Worm (Caenorhabditis elegans) whole organism, L4 larva: ENCODE results near the gene npr-5.
A peak's percentile ranks its signal among the peaks of the same experiment; 100 is the strongest.

Experiments
- F49E8.2 ChIP-seq: sonication (generic microtip); optimal IDR thresholded peaks from 2 replicates; lab custom pipeline; 2016; ENCODE audit warnings: missing compliant biosample characterization, mild to moderate bottlenecking, missing genetic modification characterization, borderline replicate concordance
- ZK337.2 ChIP-seq: fragments of 200-800 bp; sonication (Bioruptor generic); IDR thresholded peaks from 2 replicates; pipeline ENCODE4 v1.3.6; 2022; ENCODE audit warnings: missing genetic modification reagents, missing genetic modification characterization, missing compliant biosample characterization
- ZK546.5 ChIP-seq, 2 experiments: sonication (generic microtip); optimal IDR thresholded peaks; 2 replicates each; lab custom pipeline; 2017; ENCODE audit warnings: missing biosample characterization in 2 of 2, missing genetic modification characterization in 2 of 2
- ceh-28 ChIP-seq: fragments of 150-350 bp; optimal IDR thresholded peaks from 2 replicates; lab custom pipeline; 2014; ENCODE audit warnings: missing biosample characterization, missing genetic modification reagents, missing genetic modification characterization
- daf-8 ChIP-seq: fragments of 200-800 bp; sonication (Bioruptor generic); IDR thresholded peaks from 2 replicates; pipeline ENCODE4 v1.3.6; 2022; ENCODE audit warnings: missing genetic modification characterization, missing compliant biosample characterization
- dmd-9 ChIP-seq: fragments of 200-800 bp; sonication (Bioruptor generic); IDR thresholded peaks from 2 replicates; pipeline ENCODE4 v1.3.6; 2022; ENCODE audit warnings: missing genetic modification reagents, missing genetic modification characterization, missing compliant biosample characterization
- fkh-10 ChIP-seq: fragments of 150-350 bp; optimal IDR thresholded peaks from 2 replicates; lab custom pipeline; 2014; ENCODE audit warnings: missing biosample characterization, missing genetic modification reagents, missing genetic modification characterization
- hlh-11 ChIP-seq: fragments of 200-800 bp; sonication (Bioruptor generic); optimal IDR thresholded peaks from 2 replicates; lab custom pipeline; 2018; ENCODE audit warnings: mild to moderate bottlenecking, missing genetic modification characterization, missing compliant biosample characterization
- lim-7 ChIP-seq: fragments of 200-800 bp; sonication (Bioruptor generic); IDR thresholded peaks from 2 replicates; pipeline ENCODE4 v1.3.6; 2022; ENCODE audit warnings: missing genetic modification characterization, missing compliant biosample characterization
- nhr-11 ChIP-seq: fragments of 150-350 bp; optimal IDR thresholded peaks from 2 replicates; lab custom pipeline; 2014; ENCODE audit warnings: missing biosample characterization, missing genetic modification characterization
- pha-4 ChIP-seq, 2 experiments: fragments of 150-350 bp in 1 of 2; fragments of 200-800 bp in 1 of 2; sonication (Bioruptor generic) in 1 of 2; IDR thresholded peaks in 1 of 2; optimal IDR thresholded peaks in 1 of 2; 2 replicates each; pipeline versions ENCODE4 v1.3.6 to Lab custom; 2014 to 2022; ENCODE audit warnings: missing genetic modification characterization in 2 of 2, missing genetic modification reagents in 2 of 2, missing biosample characterization in 1 of 2, missing compliant biosample characterization in 1 of 2
- pqm-1 ChIP-seq: sonication (generic microtip); optimal IDR thresholded peaks from 2 replicates; lab custom pipeline; 2017; ENCODE audit warnings: missing biosample characterization, missing genetic modification characterization
- set-16 ChIP-seq: fragments of 200-800 bp; sonication (Bioruptor generic); IDR thresholded peaks from 2 replicates; pipeline ENCODE4 v1.3.6; 2022; ENCODE audit warnings: missing genetic modification reagents, missing genetic modification characterization, missing compliant biosample characterization
- zag-1 ChIP-seq: fragments of 150-350 bp; optimal IDR thresholded peaks from 2 replicates; lab custom pipeline; 2014; ENCODE audit warnings: missing biosample characterization, missing genetic modification characterization

- TF ChIP-seq ceh-28 (tag; lab: Kevin White, UChicago) (no peak), set-16 (GFP tag; lab: Robert Waterston, UW) (no peak), F49E8.2 (tag; lab: Kevin White, UChicago) (no peak), pqm-1 (tag; lab: Kevin White, UChicago) (peak; percentile 37), nhr-11 (no peak), hlh-11 (tag; lab: Kevin White, UChicago) (no peak), daf-8 (GFP tag; lab: Robert Waterston, UW) (no peak), fkh-10 (no peak), dmd-9 (GFP tag; lab: Robert Waterston, UW) (no peak), zag-1 (tag; lab: Kevin White, UChicago) (no peak), pha-4 (GFP tag; IDR thresholded peaks at IDR 0.05; lab: Robert Waterston, UW) (no peak), pha-4 (tag; optimal IDR thresholded peaks at IDR 0.05; lab: Kevin White, UChicago) (no peak), ZK546.5 (tag; optimal IDR thresholded peaks at IDR 0.05; lab: Kevin White, UChicago) (no peak), ZK337.2 (GFP tag; lab: Robert Waterston, UW) (no peak), lim-7 (GFP tag; lab: Robert Waterston, UW) (no peak)
These were observed 49.7 kb upstream of the npr-5 start for ce11 chrV:331245-331644.
